Fruit fly (Drosophila melanogaster): ENCODE data around the gene CG15142.

DNA sequence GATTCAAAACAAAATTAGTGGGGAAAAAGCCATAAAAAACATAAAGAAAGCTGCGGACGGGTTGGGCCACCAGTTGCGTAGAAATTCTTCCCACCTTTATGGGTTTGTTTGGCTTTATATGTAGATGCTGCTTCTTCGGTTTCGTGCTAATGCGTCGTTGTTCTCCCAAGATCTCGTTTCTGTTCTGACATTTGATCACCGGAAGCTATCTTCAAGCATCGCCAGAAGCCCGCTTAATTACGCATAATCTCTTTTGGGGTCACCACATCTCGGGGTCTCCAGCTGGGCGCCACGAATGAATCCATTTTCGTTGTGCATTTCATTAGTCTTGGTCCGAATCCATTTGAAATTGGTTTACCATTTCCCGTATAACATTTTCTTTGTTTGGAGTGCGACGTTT is 2.9 kb downstream of the CG15142 start:
- TF ChIP-seq Sin3A (optimal IDR thresholded peaks at IDR 0.05) (no peak), h (optimal IDR thresholded peaks at IDR 0.05) (no peak), psq (optimal IDR thresholded peaks at IDR 0.05) (no peak)

All from Kc167 (cell line).